Worm (Caenorhabditis elegans) whole organism, mixed stage, embryonic: Measurements from ENCODE around the gene srx-98.

Experiments used
- M03D4.4 ChIP-seq: sonication (generic microtip); optimal IDR thresholded peaks from 2 replicates; lab custom pipeline; 2017; ENCODE audit warnings: mild to moderate bottlenecking, missing genetic modification characterization, missing compliant biosample characterization
- bed-3 ChIP-seq: fragments of 200-800 bp; sonication (Bioruptor generic); optimal IDR thresholded peaks from 3 replicates; lab custom pipeline; 2018; ENCODE audit warnings: mild to moderate bottlenecking, missing genetic modification characterization, moderate library complexity, missing compliant biosample characterization
- blmp-1 ChIP-seq: fragments of 150-350 bp; optimal IDR thresholded peaks from 2 replicates; lab custom pipeline; 2014; ENCODE audit warnings: missing biosample characterization, missing genetic modification characterization
- ceh-39 ChIP-seq: fragments of 150-350 bp; optimal IDR thresholded peaks from 2 replicates; lab custom pipeline; 2014; ENCODE audit warnings: missing biosample characterization, missing genetic modification characterization
- ceh-43 ChIP-seq: fragments of 200-800 bp; sonication (Bioruptor generic); optimal IDR thresholded peaks from 2 replicates; lab custom pipeline; 2018; ENCODE audit warnings: mild to moderate bottlenecking, missing genetic modification characterization, moderate library complexity, missing compliant biosample characterization
- ceh-83 ChIP-seq: fragments of 200-800 bp; sonication (Bioruptor generic); optimal IDR thresholded peaks from 2 replicates; lab custom pipeline; 2018; ENCODE audit warnings: mild to moderate bottlenecking, missing genetic modification characterization, missing compliant biosample characterization
- ces-1 ChIP-seq: fragments of 150-350 bp; optimal IDR thresholded peaks from 2 replicates; lab custom pipeline; 2014; ENCODE audit warnings: missing biosample characterization, missing genetic modification reagents, missing genetic modification characterization
- cnd-1 ChIP-seq: fragments of 200-800 bp; sonication (Bioruptor generic); optimal IDR thresholded peaks from 2 replicates; lab custom pipeline; 2018; ENCODE audit warnings: mild to moderate bottlenecking, missing genetic modification characterization, missing compliant biosample characterization
- drap-1 ChIP-seq: fragments of 200-800 bp; sonication (Bioruptor generic); optimal IDR thresholded peaks from 3 replicates; lab custom pipeline; 2018; ENCODE audit warnings: mild to moderate bottlenecking, missing genetic modification characterization, missing compliant biosample characterization
- elt-1 ChIP-seq: sonication (generic microtip); optimal IDR thresholded peaks from 2 replicates; lab custom pipeline; 2017; ENCODE audit warnings: missing genetic modification characterization, mild to moderate bottlenecking, missing compliant biosample characterization, antibody characterized with exemption, moderate library complexity, borderline replicate concordance; ENCODE audit not compliant: insufficient read depth
- elt-3 ChIP-seq: fragments of 150-350 bp; optimal IDR thresholded peaks from 2 replicates; lab custom pipeline; 2014; ENCODE audit warnings: missing biosample characterization, missing genetic modification characterization
- flh-1 ChIP-seq: fragments of 200-800 bp; sonication (Bioruptor generic); optimal IDR thresholded peaks from 2 replicates; lab custom pipeline; 2018; ENCODE audit warnings: mild to moderate bottlenecking, missing genetic modification characterization, moderate library complexity, missing compliant biosample characterization
- hlh-1 ChIP-seq: fragments of 150-350 bp; optimal IDR thresholded peaks from 2 replicates; lab custom pipeline; 2014; ENCODE audit warnings: missing biosample characterization, missing genetic modification reagents, missing genetic modification characterization
- lin-13 ChIP-seq: fragments of 150-350 bp; optimal IDR thresholded peaks from 2 replicates; lab custom pipeline; 2014; ENCODE audit warnings: missing biosample characterization, missing genetic modification characterization
- lin-32 ChIP-seq: fragments of 200-800 bp; sonication (Bioruptor generic); optimal IDR thresholded peaks from 2 replicates; lab custom pipeline; 2018; ENCODE audit warnings: mild to moderate bottlenecking, missing genetic modification characterization, missing compliant biosample characterization
- lsy-2 ChIP-seq: fragments of 150-350 bp; optimal IDR thresholded peaks from 2 replicates; lab custom pipeline; 2014; ENCODE audit warnings: missing biosample characterization, missing genetic modification characterization
- mab-5 ChIP-seq: fragments of 150-350 bp; optimal IDR thresholded peaks from 2 replicates; lab custom pipeline; 2014; ENCODE audit warnings: missing biosample characterization, missing genetic modification characterization
- mep-1 ChIP-seq: fragments of 150-350 bp; optimal IDR thresholded peaks from 2 replicates; lab custom pipeline; 2017; ENCODE audit warnings: missing biosample characterization, missing genetic modification reagents, missing genetic modification characterization, inconsistent platforms
- mls-2 ChIP-seq: sonication (generic microtip); optimal IDR thresholded peaks from 2 replicates; lab custom pipeline; 2016; ENCODE audit warnings: mild to moderate bottlenecking, missing genetic modification characterization, moderate library complexity, missing compliant biosample characterization
- nhr-12 ChIP-seq: fragments of 150-350 bp; optimal IDR thresholded peaks from 2 replicates; lab custom pipeline; 2014; ENCODE audit warnings: missing biosample characterization, missing genetic modification characterization
- nhr-2 ChIP-seq: fragments of 150-350 bp; optimal IDR thresholded peaks from 2 replicates; lab custom pipeline; 2014; ENCODE audit warnings: missing biosample characterization, missing genetic modification characterization
- nhr-237 ChIP-seq: fragments of 150-350 bp; optimal IDR thresholded peaks from 2 replicates; lab custom pipeline; 2014; ENCODE audit warnings: missing biosample characterization, missing genetic modification characterization
- nhr-28 ChIP-seq: fragments of 150-350 bp; optimal IDR thresholded peaks from 2 replicates; lab custom pipeline; 2014; ENCODE audit warnings: missing biosample characterization, missing genetic modification characterization
- pha-4 ChIP-seq: fragments of 150-350 bp; optimal IDR thresholded peaks from 2 replicates; lab custom pipeline; 2018; ENCODE audit warnings: missing biosample characterization, missing genetic modification reagents, missing genetic modification characterization
- sem-2 ChIP-seq: fragments of 200-800 bp; sonication (Bioruptor generic); optimal IDR thresholded peaks from 2 replicates; lab custom pipeline; 2018; ENCODE audit warnings: mild to moderate bottlenecking, missing genetic modification characterization, missing compliant biosample characterization
- snpc-4 ChIP-seq: fragments of 150-350 bp; optimal IDR thresholded peaks from 2 replicates; lab custom pipeline; 2014; ENCODE audit warnings: missing biosample characterization, missing genetic modification characterization
- sptf-1 ChIP-seq: sonication (generic microtip); optimal IDR thresholded peaks from 2 replicates; lab custom pipeline; 2017; ENCODE audit warnings: mild to moderate bottlenecking, missing genetic modification characterization, moderate library complexity, missing compliant biosample characterization
- tbx-8 ChIP-seq: fragments of 200-800 bp; sonication (Bioruptor generic); optimal IDR thresholded peaks from 2 replicates; lab custom pipeline; 2018; ENCODE audit warnings: mild to moderate bottlenecking, missing genetic modification characterization, moderate library complexity, missing compliant biosample characterization
- unc-120 ChIP-seq: sonication (generic microtip); optimal IDR thresholded peaks from 2 replicates; lab custom pipeline; 2017; ENCODE audit warnings: missing genetic modification characterization, missing compliant biosample characterization; ENCODE audit not compliant: poor library complexity, severe bottlenecking
- unc-39 ChIP-seq: fragments of 150-350 bp; optimal IDR thresholded peaks from 2 replicates; lab custom pipeline; 2014; ENCODE audit warnings: missing biosample characterization, missing genetic modification characterization
- unc-62 ChIP-seq: fragments of 150-350 bp; optimal IDR thresholded peaks from 2 replicates; lab custom pipeline; 2014; ENCODE audit warnings: missing biosample characterization, missing genetic modification reagents, missing genetic modification characterization
- zip-8 ChIP-seq: fragments of 150-350 bp; optimal IDR thresholded peaks from 2 replicates; lab custom pipeline; 2014; ENCODE audit warnings: missing biosample characterization, missing genetic modification characterization
- ztf-11 ChIP-seq: fragments of 150-350 bp; optimal IDR thresholded peaks from 2 replicates; lab custom pipeline; 2014; ENCODE audit warnings: missing biosample characterization, missing genetic modification characterization

srx-98 gene

ce11 chrII:3647111-3647510 lies 23.7 kb downstream of the srx-98 start, which contains the start of gene fbxb-33:
TSS of gene fbxb-33 (plus strand) at chrII:3647411.
- TF ChIP-seq mls-2 (tag; lab: Kevin White, UChicago): no peak
- TF ChIP-seq M03D4.4: no peak
- TF ChIP-seq bed-3 (GFP tag; lab: Kevin White, UChicago): no peak
- TF ChIP-seq unc-39 (tag; lab: Kevin White, UChicago): no peak
- TF ChIP-seq cnd-1 (tag; lab: Kevin White, UChicago): no peak
- no peak for TF ChIP-seq sptf-1 (tag; lab: Kevin White, UChicago)
- no peak for TF ChIP-seq hlh-1 (tag; lab: Kevin White, UChicago)
- no peak for TF ChIP-seq elt-1 (tag; lab: Kevin White, UChicago)
- no peak for TF ChIP-seq ztf-11 (tag; lab: Kevin White, UChicago)
- no peak for TF ChIP-seq tbx-8
- no peak for TF ChIP-seq mab-5 (tag; lab: Kevin White, UChicago)
- TF ChIP-seq ceh-39 (tag; lab: Kevin White, UChicago): no peak

ce11 chrII:3641197-3641596 lies 29.7 kb downstream of the srx-98 start, which contains the start of gene M151.1:
TSS of gene M151.1 (plus strand) at chrII:3641497.
- TF ChIP-seq M03D4.4: no peak
- no peak for TF ChIP-seq ces-1
- no peak for TF ChIP-seq nhr-2 (tag; lab: Kevin White, UChicago)
- no peak for TF ChIP-seq mab-5 (tag; lab: Kevin White, UChicago)
- TF ChIP-seq unc-62 (GFP tag; lab: Kevin White, UChicago): no peak
- TF ChIP-seq unc-39 (tag; lab: Kevin White, UChicago): no peak
- TF ChIP-seq pha-4 (tag; lab: Kevin White, UChicago): no peak
- TF ChIP-seq zip-8 (tag; lab: Kevin White, UChicago): no peak
- TF ChIP-seq flh-1: no peak
- TF ChIP-seq mls-2 (tag; lab: Kevin White, UChicago): no peak
- TF ChIP-seq blmp-1 (tag; lab: Kevin White, UChicago): no peak

ce11 chrII:3640197-3640596 lies 30.7 kb downstream of the srx-98 start, which contains the start of gene M151.10:
TSS of gene M151.10 (minus strand) at chrII:3640297.
- no peak for TF ChIP-seq hlh-1 (tag; lab: Kevin White, UChicago)
- no peak for TF ChIP-seq unc-120
- TF ChIP-seq unc-62 (GFP tag; lab: Kevin White, UChicago): no peak
- TF ChIP-seq ceh-83 (GFP tag; lab: Kevin White, UChicago): no peak
- TF ChIP-seq mab-5 (tag; lab: Kevin White, UChicago): no peak
- no peak for TF ChIP-seq nhr-28 (tag; lab: Kevin White, UChicago)
- TF ChIP-seq unc-39 (tag; lab: Kevin White, UChicago): no peak
- TF ChIP-seq drap-1 (GFP tag; lab: Kevin White, UChicago): no peak
- TF ChIP-seq elt-1 (tag; lab: Kevin White, UChicago): no peak
- TF ChIP-seq sem-2 (GFP tag; lab: Kevin White, UChicago): no peak
- TF ChIP-seq mep-1 (tag; lab: Kevin White, UChicago): no peak
- TF ChIP-seq snpc-4 (tag; lab: Kevin White, UChicago): no peak
- no peak for TF ChIP-seq pha-4 (tag; lab: Kevin White, UChicago)
- TF ChIP-seq nhr-2 (tag; lab: Kevin White, UChicago): no peak
- TF ChIP-seq ztf-11 (tag; lab: Kevin White, UChicago): no peak
- no peak for TF ChIP-seq lin-13 (tag; lab: Kevin White, UChicago)
- no peak for TF ChIP-seq nhr-237
- TF ChIP-seq lsy-2: no peak

- TF ChIP-seq ceh-39 (tag; lab: Kevin White, UChicago) (no peak), ceh-83 (GFP tag; lab: Kevin White, UChicago) (no peak), pha-4 (tag; lab: Kevin White, UChicago) (no peak), snpc-4 (tag; lab: Kevin White, UChicago) (no peak), elt-3 (no peak), unc-120 (no peak), hlh-1 (tag; lab: Kevin White, UChicago) (no peak), lsy-2 (no peak), nhr-12 (no peak), nhr-237 (no peak), M03D4.4 (no peak), nhr-28 (tag; lab: Kevin White, UChicago) (no peak), lin-32 (GFP tag; lab: Kevin White, UChicago) (no peak), unc-62 (GFP tag; lab: Kevin White, UChicago) (no peak), cnd-1 (tag; lab: Kevin White, UChicago) (no peak), drap-1 (GFP tag; lab: Kevin White, UChicago) (no peak), flh-1 (no peak), ceh-43 (no peak), ztf-11 (tag; lab: Kevin White, UChicago) (no peak)
Observed at ce11 chrII:3639238-3639637, 31.6 kb downstream of the srx-98 start, which contains the start of gene fbxb-31. TSS of gene fbxb-31 (minus strand) at chrII:3639338.
